Fruit fly (Drosophila melanogaster): ENCODE results near the gene Or22a.

Or22a gene

dm6 chr2L:1556697-1557564 is 36.6 kb downstream of the Or22a start (continued):
- no peak for TF ChIP-seq Dip3 (GFP tag; optimal IDR thresholded peaks at IDR 0.05)
- no peak for TF ChIP-seq zfh2 (GFP tag; optimal IDR thresholded peaks at IDR 0.05)
- TF ChIP-seq Atf-2 (GFP tag; optimal IDR thresholded peaks at IDR 0.05), result no peak
- no peak for TF ChIP-seq Hr3 (GFP tag; optimal IDR thresholded peaks at IDR 0.05)
- peak; percentile 14 for TF ChIP-seq CG13424 (tag; optimal IDR thresholded peaks at IDR 0.05)
- no peak for TF ChIP-seq shn (GFP tag; optimal IDR thresholded peaks at IDR 0.05)
- TF ChIP-seq CG7745 (tag; optimal IDR thresholded peaks at IDR 0.05), result no peak
- no peak for TF ChIP-seq CG9437 (GFP tag; optimal IDR thresholded peaks at IDR 0.05)
- no peak for TF ChIP-seq sisA (GFP tag; IDR thresholded peaks at IDR 0.05)
- no peak for TF ChIP-seq sob (GFP tag; IDR thresholded peaks at IDR 0.05)
- no peak for TF ChIP-seq Ssrp (tag; optimal IDR thresholded peaks at IDR 0.05)
- TF ChIP-seq CG11398 (GFP tag; optimal IDR thresholded peaks at IDR 0.05), result no peak
- no peak for TF ChIP-seq Atf6 (GFP tag; IDR thresholded peaks at IDR 0.05)
- no peak for TF ChIP-seq B-H1 (GFP tag; IDR thresholded peaks at IDR 0.05)
- TF ChIP-seq CG4730 (GFP tag; IDR thresholded peaks at IDR 0.05), result no peak
- peak; percentile 6 for TF ChIP-seq Xbp1 (GFP tag; optimal IDR thresholded peaks at IDR 0.05)
- no peak for TF ChIP-seq CG15011 (GFP tag; optimal IDR thresholded peaks at IDR 0.05)
- TF ChIP-seq Bgb (GFP tag; IDR thresholded peaks at IDR 0.05; ENCODE audit: partially characterized antibody), result no peak
- no peak for TF ChIP-seq nom (GFP tag; optimal IDR thresholded peaks at IDR 0.05)
- TF ChIP-seq odd (GFP tag; optimal IDR thresholded peaks at IDR 0.05), result no peak
- no peak for TF ChIP-seq Lim3 (GFP tag; IDR thresholded peaks at IDR 0.05)
- TF ChIP-seq Hey (tag; optimal IDR thresholded peaks at IDR 0.05), result no peak
- TF ChIP-seq Gsc (GFP tag; IDR thresholded peaks at IDR 0.05), result no peak
- no peak for TF ChIP-seq CG10274 (GFP tag; optimal IDR thresholded peaks at IDR 0.05)
- no peak; the same call in 3 of the 4 replicates for TF ChIP-seq Gug (GFP tag; IDR thresholded peaks at IDR 0.05)
- TF ChIP-seq CG17361 (GFP tag; IDR thresholded peaks at IDR 0.05), result peak; percentile 48; the same call in 2 of the 3 replicates
- peak; percentile 24 for TF ChIP-seq Meics (GFP tag; optimal IDR thresholded peaks at IDR 0.05)
- TF ChIP-seq CG12104 (GFP tag; optimal IDR thresholded peaks at IDR 0.05), result no peak
- TF ChIP-seq ro (GFP tag; IDR thresholded peaks at IDR 0.05), result no peak
- no peak for TF ChIP-seq chn (GFP tag; optimal IDR thresholded peaks at IDR 0.05)
- TF ChIP-seq ewg (GFP tag; optimal IDR thresholded peaks at IDR 0.05), result no peak
- TF ChIP-seq Fer1 (GFP tag; optimal IDR thresholded peaks at IDR 0.05), result peak; percentile 20
- TF ChIP-seq CG3281 (GFP tag; optimal IDR thresholded peaks at IDR 0.05), result no peak
- TF ChIP-seq sima (GFP tag; optimal IDR thresholded peaks at IDR 0.05), result no peak
- 0 out of 2 replicates have a peak, but pooled peaks have one; percentile 7 for TF ChIP-seq toy (GFP tag; IDR thresholded peaks at IDR 0.05)
- TF ChIP-seq CG33557 (GFP tag; optimal IDR thresholded peaks at IDR 0.05), result peak; percentile 26
- no peak for TF ChIP-seq CG31365 (tag; optimal IDR thresholded peaks at IDR 0.05)
- TF ChIP-seq CG14860 (GFP tag; IDR thresholded peaks at IDR 0.05; ENCODE audit: partially characterized antibody), result no peak
- TF ChIP-seq Med (GFP tag), result no peak
- TF ChIP-seq CG16813 (GFP tag; IDR thresholded peaks at IDR 0.05; ENCODE audit: partially characterized antibody), result no peak
- no peak for TF ChIP-seq CG4707 (GFP tag; optimal IDR thresholded peaks at IDR 0.05)
- TF ChIP-seq Tbp (GFP tag; optimal IDR thresholded peaks at IDR 0.05), result no peak
- TF ChIP-seq MBD-R2 (GFP tag; IDR thresholded peaks at IDR 0.05), result no peak
- no peak for TF ChIP-seq sd (tag; optimal IDR thresholded peaks at IDR 0.05)
- TF ChIP-seq Vsx1 (GFP tag; optimal IDR thresholded peaks at IDR 0.05), result no peak
- TF ChIP-seq slou (GFP tag; optimal IDR thresholded peaks at IDR 0.05), result no peak
- 0 out of 3 replicates have a peak, but pooled peaks have one; percentile 48 for TF ChIP-seq zfh1 (GFP tag; IDR thresholded peaks at IDR 0.05)
- TF ChIP-seq p53 (GFP tag; optimal IDR thresholded peaks at IDR 0.05), result no peak
- TF ChIP-seq CG6254 (GFP tag; optimal IDR thresholded peaks at IDR 0.05), result no peak
- no peak for TF ChIP-seq ATbp (GFP tag; optimal IDR thresholded peaks at IDR 0.05)
